Fruit fly (Drosophila melanogaster) whole organism, embryonic: ENCODE results near the gene CG18268.
A peak's percentile ranks its signal among the peaks of the same experiment; 100 is the strongest.

ENCODE experiments used
- Atf3 ChIP-seq: fragments of 200-800 bp; sonication (Bioruptor generic); optimal IDR thresholded peaks from 3 replicates; lab custom pipeline; 2016; ENCODE audit warnings: missing biosample characterization, missing genetic modification characterization
- BtbVII ChIP-seq: fragments of 200-800 bp; sonication (Bioruptor generic); optimal IDR thresholded peaks from 3 replicates; lab custom pipeline; 2017; ENCODE audit warnings: missing biosample characterization, mild to moderate bottlenecking, missing genetic modification characterization
- CG10979 ChIP-seq: fragments of 200-800 bp; sonication (Bioruptor generic); optimal IDR thresholded peaks from 2 replicates; lab custom pipeline; 2018; ENCODE audit warnings: missing biosample characterization, mild to moderate bottlenecking, missing genetic modification characterization, moderate library complexity
- CG11398 ChIP-seq: fragments of 200-800 bp; sonication (Bioruptor generic); optimal IDR thresholded peaks from 2 replicates; lab custom pipeline; 2016; ENCODE audit warnings: missing biosample characterization, missing genetic modification characterization
- CG12299 ChIP-seq: fragments of 200-800 bp; sonication (Bioruptor generic); optimal IDR thresholded peaks from 2 replicates; lab custom pipeline; 2018; ENCODE audit warnings: missing biosample characterization, mild to moderate bottlenecking, missing genetic modification characterization
- CG12391 ChIP-seq: fragments of 200-800 bp; sonication (Bioruptor generic); optimal IDR thresholded peaks from 3 replicates; lab custom pipeline; 2018; ENCODE audit warnings: missing biosample characterization, mild to moderate bottlenecking, missing genetic modification characterization, moderate library complexity
- CG13296 ChIP-seq: fragments of 200-800 bp; sonication (Bioruptor generic); optimal IDR thresholded peaks from 3 replicates; lab custom pipeline; 2018; ENCODE audit warnings: missing biosample characterization, mild to moderate bottlenecking, missing genetic modification characterization
- CG14667 ChIP-seq: fragments of 200-800 bp; sonication (Bioruptor generic); IDR thresholded peaks from 2 replicates; pipeline ENCODE4 v1.3.6; 2022; ENCODE audit warnings: missing biosample characterization, missing genetic modification characterization
- CG14710 ChIP-seq: fragments of 200-800 bp; sonication (Bioruptor generic); optimal IDR thresholded peaks from 3 replicates; lab custom pipeline; 2019; ENCODE audit warnings: missing biosample characterization, mild to moderate bottlenecking, missing genetic modification characterization, moderate library complexity
- CG16813 ChIP-seq: fragments of 200-800 bp; sonication (Bioruptor generic); IDR thresholded peaks from 3 replicates; pipeline ENCODE4 v1.3.6; 2022; ENCODE audit warnings: missing biosample characterization, missing genetic modification characterization; ENCODE audit not compliant: partially characterized antibody
- CG16863 ChIP-seq: fragments of 200-800 bp; sonication (Bioruptor generic); optimal IDR thresholded peaks from 3 replicates; lab custom pipeline; 2016; ENCODE audit warnings: missing biosample characterization, missing genetic modification characterization
- CG32767 ChIP-seq: fragments of 200-800 bp; sonication (Bioruptor generic); IDR thresholded peaks from 2 replicates; pipeline ENCODE4 v1.3.6; 2022; ENCODE audit warnings: missing biosample characterization, missing genetic modification characterization
- CG3726 ChIP-seq: fragments of 200-800 bp; sonication (Bioruptor generic); IDR thresholded peaks from 3 replicates; pipeline ENCODE4, ENCODE4 v1.3.6; 2022; ENCODE audit warnings: missing biosample characterization, missing genetic modification characterization
- CG5245 ChIP-seq: fragments of 200-800 bp; sonication (Bioruptor generic); optimal IDR thresholded peaks from 3 replicates; lab custom pipeline; 2016; ENCODE audit warnings: missing biosample characterization, missing genetic modification characterization
- CG7786 ChIP-seq: fragments of 200-800 bp; sonication (Bioruptor generic); optimal IDR thresholded peaks from 2 replicates; lab custom pipeline; 2016; ENCODE audit warnings: missing biosample characterization, missing genetic modification characterization
- CG8359 ChIP-seq: fragments of 200-800 bp; sonication (Bioruptor generic); optimal IDR thresholded peaks from 2 replicates; lab custom pipeline; 2017; ENCODE audit warnings: missing biosample characterization, mild to moderate bottlenecking, missing genetic modification characterization, borderline replicate concordance
- CG8765 ChIP-seq: fragments of 200-800 bp; sonication (Bioruptor generic); IDR thresholded peaks from 2 replicates; pipeline ENCODE4 v1.3.6; 2022; ENCODE audit warnings: missing biosample characterization, missing genetic modification characterization
- CG8944 ChIP-seq: fragments of 200-800 bp; sonication (Bioruptor generic); optimal IDR thresholded peaks from 3 replicates; lab custom pipeline; 2016; ENCODE audit warnings: missing biosample characterization, missing genetic modification characterization
- CG9876 ChIP-seq: fragments of 200-800 bp; sonication (Bioruptor generic); optimal IDR thresholded peaks from 2 replicates; lab custom pipeline; 2016; ENCODE audit warnings: missing biosample characterization, missing genetic modification characterization
- CoRest ChIP-seq: fragments of 200-800 bp; sonication (Bioruptor generic); optimal IDR thresholded peaks from 3 replicates; lab custom pipeline; 2018; ENCODE audit warnings: missing biosample characterization, mild to moderate bottlenecking, missing genetic modification characterization, moderate library complexity
- Deaf1 ChIP-seq: fragments of 200-800 bp; optimal IDR thresholded peaks from 3 replicates; lab custom pipeline; 2019; ENCODE audit warnings: missing biosample characterization, mild to moderate bottlenecking, missing genetic modification characterization, moderate library complexity
- Dip3 ChIP-seq: fragments of 200-800 bp; sonication (Bioruptor generic); optimal IDR thresholded peaks from 3 replicates; lab custom pipeline; 2016; ENCODE audit warnings: missing biosample characterization, missing genetic modification characterization
- Doc3 ChIP-seq: fragments of 200-800 bp; sonication (Bioruptor generic); IDR thresholded peaks from 3 replicates; pipeline ENCODE4 v1.3.6; 2022; ENCODE audit warnings: missing biosample characterization, missing genetic modification characterization; ENCODE audit not compliant: partially characterized antibody
- Dref ChIP-seq: fragments of 200-800 bp; sonication (Bioruptor generic); IDR thresholded peaks from 2 replicates; pipeline ENCODE4 v1.3.6; 2022; ENCODE audit warnings: missing biosample characterization, missing genetic modification characterization
- Drgx ChIP-seq: fragments of 200-800 bp; sonication (Bioruptor generic); IDR thresholded peaks from 2 replicates; pipeline ENCODE4 v1.3.6; 2022; ENCODE audit warnings: missing biosample characterization, missing genetic modification characterization
- Ets65A ChIP-seq: fragments of 200-800 bp; sonication (Bioruptor generic); peaks from one replicate; lab custom pipeline; 2016; ENCODE audit warnings: missing biosample characterization, missing genetic modification characterization
- Fer2 ChIP-seq: fragments of 200-800 bp; sonication (Bioruptor generic); optimal IDR thresholded peaks from 2 replicates; lab custom pipeline; 2018; ENCODE audit warnings: missing biosample characterization, mild to moderate bottlenecking, missing genetic modification characterization, moderate library complexity
- Hr78 ChIP-seq, 2 experiments: fragments of 200-800 bp in 1 of 2; fragments of >200 bp in 1 of 2; sonication (Bioruptor generic) in 1 of 2; optimal IDR thresholded peaks; 2 replicates each; lab custom pipeline; 2017 to 2019; ENCODE audit warnings: missing biosample characterization in 2 of 2, missing genetic modification characterization in 2 of 2, mild to moderate bottlenecking in 1 of 2, moderate library complexity in 1 of 2
- Kr ChIP-seq: fragments of 200-800 bp; sonication (Bioruptor generic); optimal IDR thresholded peaks from 2 replicates; lab custom pipeline; 2017; ENCODE audit warnings: missing biosample characterization, mild to moderate bottlenecking, missing genetic modification characterization
- Myb ChIP-seq: fragments of 200-800 bp; sonication (Bioruptor generic); optimal IDR thresholded peaks from 2 replicates; lab custom pipeline; 2016; ENCODE audit warnings: missing biosample characterization, missing genetic modification characterization
- NfI ChIP-seq: fragments of 200-800 bp; sonication (Bioruptor generic); optimal IDR thresholded peaks from 3 replicates; lab custom pipeline; 2018; ENCODE audit warnings: missing biosample characterization, mild to moderate bottlenecking, missing genetic modification characterization, moderate library complexity
- PHDP ChIP-seq: fragments of 200-800 bp; sonication (Bioruptor generic); optimal IDR thresholded peaks from 3 replicates; lab custom pipeline; 2018; ENCODE audit warnings: missing biosample characterization, mild to moderate bottlenecking, missing genetic modification characterization, moderate library complexity
- Side ChIP-seq: fragments of 200-800 bp; sonication (Bioruptor generic); optimal IDR thresholded peaks from 2 replicates; lab custom pipeline; 2016; ENCODE audit warnings: missing biosample characterization, missing genetic modification characterization
- Trl ChIP-seq, 3 experiments: fragments of >200 bp in 2 of 3; fragments of 200-800 bp in 1 of 3; sonication (Bioruptor generic) in 1 of 3; optimal IDR thresholded peaks; 2 replicates in 1 of 3; 3 replicates in 2 of 3; lab custom pipeline; 2016 to 2017; ENCODE audit warnings: missing biosample characterization in 1 of 3, missing genetic modification characterization in 1 of 3
- az2 ChIP-seq: fragments of 200-800 bp; sonication (Bioruptor generic); optimal IDR thresholded peaks from 3 replicates; lab custom pipeline; 2016; ENCODE audit warnings: missing biosample characterization, missing genetic modification characterization
- bab2 ChIP-seq: fragments of 200-800 bp; sonication (Bioruptor generic); optimal IDR thresholded peaks from 2 replicates; lab custom pipeline; 2016; ENCODE audit warnings: missing biosample characterization, missing genetic modification characterization
- dati ChIP-seq: fragments of 200-800 bp; sonication (Bioruptor generic); IDR thresholded peaks from 2 replicates; pipeline ENCODE4 v1.3.6; 2022; ENCODE audit warnings: missing biosample characterization, missing genetic modification characterization
- dmrt11E ChIP-seq: fragments of 200-800 bp; sonication (Bioruptor generic); optimal IDR thresholded peaks from 3 replicates; lab custom pipeline; 2018; ENCODE audit warnings: missing biosample characterization, mild to moderate bottlenecking, missing genetic modification characterization, moderate library complexity
- en ChIP-seq: fragments of 200-800 bp; sonication (Bioruptor generic); optimal IDR thresholded peaks from 2 replicates; lab custom pipeline; 2016; ENCODE audit warnings: missing biosample characterization, missing genetic modification characterization
- her ChIP-seq: fragments of 200-800 bp; sonication (Bioruptor generic); optimal IDR thresholded peaks from 2 replicates; lab custom pipeline; 2016; ENCODE audit warnings: missing biosample characterization, missing genetic modification characterization
- psq ChIP-seq: fragments of 200-800 bp; sonication (Bioruptor generic); optimal IDR thresholded peaks from 2 replicates; lab custom pipeline; 2017; ENCODE audit warnings: missing biosample characterization, missing genetic modification characterization
- shn ChIP-seq: fragments of 200-800 bp; sonication (Bioruptor generic); optimal IDR thresholded peaks from 3 replicates; lab custom pipeline; 2016; ENCODE audit warnings: missing biosample characterization, missing genetic modification characterization
- tgo ChIP-seq: fragments of 200-800 bp; sonication (Bioruptor generic); IDR thresholded peaks from 3 replicates; pipeline ENCODE4 v1.3.6; 2022; ENCODE audit warnings: missing biosample characterization, missing genetic modification characterization

The CG18268 gene

DNA sequence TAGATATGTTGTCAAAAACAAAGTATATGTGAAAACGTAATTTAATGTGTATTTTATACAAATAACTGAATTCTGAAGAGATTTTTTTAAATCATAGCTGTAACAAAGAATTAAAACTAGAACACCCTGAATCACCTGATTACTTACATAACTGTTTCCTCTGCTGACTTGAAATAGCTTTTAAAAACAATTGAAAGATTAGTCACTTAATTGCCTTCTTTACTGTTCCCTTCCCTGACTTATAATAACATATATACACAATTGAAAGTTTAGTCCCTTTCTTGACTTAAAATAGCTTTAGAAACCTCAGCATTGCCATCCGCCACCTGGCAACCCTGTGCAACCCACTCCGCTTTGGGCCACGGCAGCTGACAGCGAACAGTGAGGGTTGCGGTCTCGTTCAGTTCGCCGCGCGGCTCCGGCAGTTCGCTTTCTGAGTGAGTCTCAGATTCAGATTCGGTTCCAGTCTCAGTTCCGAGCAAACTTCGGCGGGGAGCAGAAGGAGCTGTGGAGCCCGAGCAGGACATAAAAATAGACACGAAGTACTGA lies 9.8 kb upstream of the CG18268 start, which contains the start of gene CG34384 (continued):
- peak; percentile 9 for TF ChIP-seq dmrt11E
- TF ChIP-seq CG12391 (tag; lab: Kevin White, UChicago), result peak; percentile 45
- no peak for TF ChIP-seq Doc3
- TF ChIP-seq Ets65A (GFP tag; lab: Kevin White, UChicago), result peak; percentile 85
- TF ChIP-seq, all 482 proteins: peak for 205

DNA sequence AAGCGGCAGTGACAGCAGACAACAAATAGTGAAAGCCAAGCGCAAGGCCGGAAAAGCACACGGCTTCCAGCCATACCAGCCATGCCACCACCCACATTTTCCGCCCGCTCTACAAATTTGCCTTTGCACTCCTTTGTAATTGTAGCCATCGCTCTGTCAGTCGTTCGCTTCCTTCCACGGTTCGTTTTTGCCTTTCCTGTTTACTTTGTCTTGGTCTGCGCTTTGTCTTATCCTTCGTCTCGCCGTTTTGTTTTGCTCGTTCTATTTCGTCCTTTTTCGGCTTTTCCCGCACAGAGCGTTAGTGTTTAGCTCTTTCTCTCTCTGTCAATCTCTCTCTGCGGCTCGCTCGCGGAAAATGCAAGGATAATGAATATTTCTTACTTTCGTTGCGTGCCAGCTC lies 9.3 kb upstream of the CG18268 start:
- TF ChIP-seq Dref (GFP tag; lab: Robert Waterston, UW) (no peak), Deaf1 (tag; lab: Kevin White, UChicago) (peak; percentile 48), psq (GFP tag; lab: Kevin White, UChicago) (peak; percentile 73), Trl (optimal IDR thresholded peaks at IDR 0.05; lab: Kevin White, UChicago) (peak; percentile 33 to 48), Trl (GFP tag; optimal IDR thresholded peaks at IDR 0.05; lab: Kevin White, UChicago) (no peak)

DNA sequence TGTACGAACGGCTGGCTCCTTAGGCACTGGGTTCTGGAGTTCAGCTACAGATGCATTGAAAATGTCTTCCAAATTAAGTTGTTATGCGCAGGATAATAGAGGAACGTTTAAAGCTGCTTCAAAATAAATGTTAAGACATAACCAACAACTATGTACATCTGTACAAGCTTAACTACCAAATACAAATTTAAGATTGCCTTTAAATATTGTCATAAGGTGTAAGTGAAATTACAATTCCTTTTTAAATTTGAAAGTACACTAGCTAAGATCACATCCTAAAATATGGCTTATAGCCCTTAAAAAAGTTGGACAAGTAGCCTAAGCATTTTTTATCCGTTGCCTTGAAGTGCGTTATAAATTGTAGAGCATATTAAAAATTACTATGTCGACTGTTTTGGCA lies 7.3 kb upstream of the CG18268 start, which contains the start of gene CG31473:
Gene CG31473, plus strand, starts transcription at position 301 of the 400 bp plus-strand sequence.
- TF ChIP-seq Kr (GFP tag; lab: Kevin White, UChicago) (no peak), Side (GFP tag; lab: Kevin White, UChicago) (no peak), CG11398 (GFP tag; lab: Kevin White, UChicago) (no peak), CG14667 (GFP tag; lab: Robert Waterston, UW) (no peak), CG14710 (tag; lab: Kevin White, UChicago) (no peak), bab2 (GFP tag; lab: Kevin White, UChicago) (no peak), CG9876 (no peak), Drgx (GFP tag; lab: Robert Waterston, UW) (no peak), CG8359 (GFP tag; lab: Kevin White, UChicago) (no peak)

DNA sequence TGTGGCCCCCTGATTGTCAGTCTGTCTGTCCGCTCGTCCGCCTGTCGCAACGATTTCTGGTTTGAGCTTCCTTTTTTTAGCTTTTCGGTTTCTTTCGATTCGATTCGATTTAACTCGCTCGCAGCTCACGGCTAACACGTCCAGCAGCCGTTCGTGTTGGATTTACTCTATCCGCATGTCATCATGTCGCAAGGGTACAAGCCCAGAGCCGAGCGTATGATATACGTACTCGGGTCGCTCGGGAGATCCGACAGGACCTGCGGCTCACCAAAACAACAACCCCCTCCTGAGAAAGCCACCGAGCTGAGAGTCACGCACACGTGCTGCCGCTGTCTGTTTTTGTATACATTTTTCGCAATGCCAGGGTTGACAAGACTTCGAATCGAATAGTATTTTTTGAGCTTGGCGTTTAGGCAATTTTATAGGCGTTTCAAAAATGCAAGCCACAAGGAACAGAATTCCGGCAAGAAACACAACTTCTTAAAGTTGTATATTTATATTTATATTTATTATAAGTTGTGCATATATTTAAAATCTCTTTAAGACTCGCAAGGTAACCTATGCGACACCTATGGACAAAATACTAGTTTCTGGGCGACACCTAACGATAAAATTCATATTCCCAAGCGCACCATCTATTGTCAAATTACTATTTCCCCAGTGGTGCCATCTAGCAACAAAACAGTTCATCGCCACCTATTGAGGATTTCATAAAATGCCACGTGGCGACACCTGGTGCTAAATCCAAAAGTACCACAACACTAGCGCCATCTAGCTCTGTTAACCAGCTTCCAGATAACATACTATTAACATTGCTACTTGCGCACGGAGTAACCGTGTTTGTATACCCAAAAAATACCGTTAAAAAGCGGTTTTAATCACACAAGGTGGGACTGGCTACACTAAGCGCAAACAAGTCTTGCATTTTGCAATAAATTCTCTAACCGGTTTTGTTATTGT lies 5.7 kb upstream of the CG18268 start, which contains the start of the genes CG2993 and sgll:
Gene CG2993, minus strand, starts transcription at position 353 of the 960 bp plus-strand sequence.
Gene sgll, plus strand, starts transcription at position 871 of the 960 bp plus-strand sequence.
- TF ChIP-seq CG7786 (GFP tag; lab: Kevin White, UChicago) (peak; percentile 88), Myb (GFP tag; lab: Kevin White, UChicago) (peak; percentile 73), CG13296 (no peak), CG32767 (GFP tag; lab: Robert Waterston, UW) (no peak; the same call in 1 of the 2 replicates), tgo (GFP tag; lab: Robert Waterston, UW) (peak; percentile 92), CG3726 (GFP tag; lab: Robert Waterston, UW) (peak; percentile 88; the same call in 2 of the 3 replicates), dati (GFP tag; lab: Robert Waterston, UW) (peak; percentile 75), Atf3 (GFP tag; lab: Kevin White, UChicago) (peak; percentile 91), CoRest (peak; percentile 88), NfI (GFP tag; lab: Kevin White, UChicago) (peak; percentile 94), BtbVII (GFP tag; lab: Kevin White, UChicago) (peak; percentile 6), her (GFP tag; lab: Kevin White, UChicago) (peak; percentile 91), CG5245 (peak; percentile 98), Hr78 (GFP tag; optimal IDR thresholded peaks at IDR 0.05; lab: Kevin White, UChicago) (no peak), PHDP (tag; lab: Kevin White, UChicago) (peak; percentile 81), CG16863 (peak; percentile 95), Fer2 (tag; lab: Kevin White, UChicago) (peak; percentile 71), az2 (GFP tag; lab: Kevin White, UChicago) (peak; percentile 97), Dip3 (peak; percentile 85), shn (GFP tag; lab: Kevin White, UChicago) (peak; percentile 92), en (GFP tag; lab: Kevin White, UChicago) (peak; percentile 91), CG12299 (tag; lab: Kevin White, UChicago) (no peak), CG8944 (GFP tag; lab: Kevin White, UChicago) (peak; percentile 97), CG8765 (GFP tag; lab: Robert Waterston, UW) (peak; percentile 79), CG16813 (GFP tag; lab: Robert Waterston, UW) (no peak), CG10979 (tag; lab: Kevin White, UChicago) (peak; percentile 92)
